Worm (Caenorhabditis elegans) whole organism, L3 larva: ENCODE measurements around the gene cdkl-1.

Experiments used
- ceh-9 ChIP-seq: sonication (generic microtip); optimal IDR thresholded peaks from 2 replicates; lab custom pipeline; 2018; ENCODE audit warnings: missing biosample characterization, missing genetic modification characterization
- nhr-11 ChIP-seq: fragments of 150-350 bp; optimal IDR thresholded peaks from 2 replicates; lab custom pipeline; 2014; ENCODE audit warnings: missing biosample characterization, missing genetic modification characterization
- pqm-1 ChIP-seq: fragments of 150-350 bp; optimal IDR thresholded peaks from 2 replicates; lab custom pipeline; 2017; ENCODE audit warnings: missing biosample characterization, missing genetic modification characterization, inconsistent platforms
- sea-2 ChIP-seq: fragments of 150-350 bp; sonication (generic microtip); optimal IDR thresholded peaks from 4 replicates; lab custom pipeline; 2014; ENCODE audit warnings: missing biosample characterization, missing genetic modification reagents, missing genetic modification characterization

- no peak for TF ChIP-seq ceh-9 (tag; lab: Kevin White, UChicago)
- TF ChIP-seq nhr-11 (tag; lab: Kevin White, UChicago) = no peak
- no peak for TF ChIP-seq sea-2 (GFP tag; lab: Kevin White, UChicago)
- no peak for TF ChIP-seq pqm-1 (tag; lab: Kevin White, UChicago)
These were observed 41.6 kb downstream of the cdkl-1 start for ce11 chrV:11140326-11140725.
